Worm (Caenorhabditis elegans): ENCODE data around the gene str-92.

DNA sequence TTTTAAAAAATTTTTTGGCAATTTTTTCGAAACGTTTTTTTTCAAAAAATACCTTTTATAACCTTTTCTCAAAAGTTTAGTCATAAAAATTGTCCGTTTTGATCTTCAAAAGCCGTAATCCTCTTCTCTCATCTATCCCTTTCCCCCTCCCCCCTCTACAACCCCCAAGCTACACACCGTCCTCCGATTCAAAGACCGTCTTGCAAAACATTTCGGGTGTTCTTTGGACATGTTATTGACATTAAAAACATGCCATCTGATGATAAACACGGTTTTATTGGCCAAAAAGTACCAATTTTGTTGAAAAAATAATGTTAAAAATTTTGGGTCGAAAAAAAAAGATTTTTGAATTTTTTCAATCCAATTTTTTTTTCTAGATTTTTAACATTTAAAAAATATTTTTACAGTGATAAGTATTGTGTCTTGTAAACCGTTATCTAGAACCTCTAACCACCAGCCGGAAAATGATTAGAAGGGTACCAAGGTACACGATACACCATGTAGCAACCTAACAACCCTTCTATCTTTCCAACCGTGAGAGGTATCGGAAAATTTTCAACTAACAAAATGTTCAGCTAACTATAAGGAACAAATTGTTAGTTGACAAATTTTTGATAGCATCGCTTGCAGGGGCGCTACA lies 46.8 kb upstream of the str-92 start:
- no peak for TF ChIP-seq rnt-1 (tag; optimal IDR thresholded peaks at IDR 0.05)
- TF ChIP-seq lin-13 (GFP tag; optimal IDR thresholded peaks at IDR 0.05): no peak
- no peak for TF ChIP-seq tlp-1 (tag; optimal IDR thresholded peaks at IDR 0.05)
- TF ChIP-seq unc-62 (GFP tag; optimal IDR thresholded peaks at IDR 0.05): no peak
- TF ChIP-seq fos-1 (tag; optimal IDR thresholded peaks at IDR 0.05): no peak
- TF ChIP-seq skn-1 (tag; optimal IDR thresholded peaks at IDR 0.05): no peak
- no peak for TF ChIP-seq aly-2 (tag; optimal IDR thresholded peaks at IDR 0.05)
- TF ChIP-seq ztf-11 (tag; optimal IDR thresholded peaks at IDR 0.05): no peak
- no peak for TF ChIP-seq egl-27 (tag; optimal IDR thresholded peaks at IDR 0.05)
- no peak for TF ChIP-seq efl-1 (optimal IDR thresholded peaks at IDR 0.05)
- TF ChIP-seq efl-1 (GFP tag; optimal IDR thresholded peaks at IDR 0.05 in 1 of 2): no peak
